Worm (Caenorhabditis elegans) whole organism, L2 larva: ENCODE measurements around the gene clec-213.

Experiments used
- blmp-1 ChIP-seq: sonication (generic microtip); optimal IDR thresholded peaks from 2 replicates; lab custom pipeline; 2017; ENCODE audit warnings: missing genetic modification characterization, mild to moderate bottlenecking, missing compliant biosample characterization, antibody characterized with exemption, moderate library complexity; ENCODE audit not compliant: insufficient read depth
- elt-3 ChIP-seq: sonication (generic microtip); optimal IDR thresholded peaks from 2 replicates; lab custom pipeline; 2017; ENCODE audit warnings: missing biosample characterization, missing genetic modification characterization
- lsy-2 ChIP-seq, 2 experiments: fragments of 150-350 bp in 1 of 2; sonication (generic microtip) in 1 of 2; optimal IDR thresholded peaks; 2 replicates each; lab custom pipeline; 2014 to 2017; ENCODE audit warnings: missing biosample characterization in 2 of 2, missing genetic modification characterization in 2 of 2
- nhr-11 ChIP-seq: fragments of 150-350 bp; optimal IDR thresholded peaks from 2 replicates; lab custom pipeline; 2014; ENCODE audit warnings: missing biosample characterization, missing genetic modification characterization
- nhr-6 ChIP-seq: fragments of 150-350 bp; optimal IDR thresholded peaks from 2 replicates; lab custom pipeline; 2014; ENCODE audit warnings: missing biosample characterization, missing genetic modification characterization
- skn-1 ChIP-seq: sonication (generic microtip); optimal IDR thresholded peaks from 2 replicates; lab custom pipeline; 2017; ENCODE audit warnings: missing biosample characterization, missing genetic modification characterization
- unc-39 ChIP-seq: fragments of 150-350 bp; optimal IDR thresholded peaks from 2 replicates; lab custom pipeline; 2014; ENCODE audit warnings: missing biosample characterization, missing genetic modification characterization
- ztf-11 ChIP-seq: sonication (generic microtip); optimal IDR thresholded peaks from 2 replicates; lab custom pipeline; 2017; ENCODE audit warnings: missing biosample characterization, missing genetic modification characterization

- TF ChIP-seq lsy-2 (tag; optimal IDR thresholded peaks at IDR 0.05; lab: Kevin White, UChicago) (peak; percentile 63 to 82), skn-1 (no peak), nhr-6 (tag; lab: Kevin White, UChicago) (peak; percentile 36), ztf-11 (tag; lab: Kevin White, UChicago) (no peak), unc-39 (tag; lab: Kevin White, UChicago) (no peak), elt-3 (tag; lab: Kevin White, UChicago) (no peak), blmp-1 (tag; lab: Kevin White, UChicago) (no peak), nhr-11 (tag; lab: Kevin White, UChicago) (no peak)
Observed at ce11 chrV:7575563-7575962, 29.4 kb upstream of the clec-213 start, which contains the start of the genes snu-66 and ints-9.
